Worm (Caenorhabditis elegans): ENCODE measurements around the gene Y49E10.4.

Gene Y49E10.4

ce11 chrIII:12411059-12411458 lies 27.4 kb upstream of the Y49E10.4 start:
- TF ChIP-seq Y56A3A.18 (GFP tag; IDR thresholded peaks at IDR 0.05) (no peak), ztf-26 (tag; optimal IDR thresholded peaks at IDR 0.05) (no peak), Y95B8A.8 (GFP tag; IDR thresholded peaks at IDR 0.05) (no peak), Y53F4B.3 (GFP tag; IDR thresholded peaks at IDR 0.05) (no peak), egrh-3 (GFP tag; IDR thresholded peaks at IDR 0.05) (no peak), ekl-4 (GFP tag; IDR thresholded peaks at IDR 0.05) (no peak), mes-4 (tag; optimal IDR thresholded peaks at IDR 0.05) (no peak), unc-62 (GFP tag; optimal IDR thresholded peaks at IDR 0.05) (no peak), K12H6.12 (tag; optimal IDR thresholded peaks at IDR 0.05) (no peak), hlh-26 (GFP tag; conservative IDR thresholded peaks at IDR 0.05) (no peak), dpl-1 (GFP tag; optimal IDR thresholded peaks at IDR 0.05) (no peak), cebp-2 (GFP tag; IDR thresholded peaks at IDR 0.05) (no peak), F57A8.1 (GFP tag; optimal IDR thresholded peaks at IDR 0.05) (no peak), lir-1 (GFP tag; conservative IDR thresholded peaks at IDR 0.05) (no peak), chd-7 (tag; optimal IDR thresholded peaks at IDR 0.05) (no peak), sptf-2 (GFP tag; optimal IDR thresholded peaks at IDR 0.05) (no peak), T07F8.4 (tag; optimal IDR thresholded peaks at IDR 0.05) (no peak)

- no peak for TF ChIP-seq hlh-26 (GFP tag; conservative IDR thresholded peaks at IDR 0.05)
- TF ChIP-seq lin-35 (GFP tag; optimal IDR thresholded peaks at IDR 0.05) = no peak
- no peak for TF ChIP-seq fkh-3 (tag; optimal IDR thresholded peaks at IDR 0.05)
- no peak for TF ChIP-seq F57C9.4 (tag; optimal IDR thresholded peaks at IDR 0.05)
- TF ChIP-seq let-607 (tag; optimal IDR thresholded peaks at IDR 0.05) = no peak
- TF ChIP-seq lin-26 (GFP tag; IDR thresholded peaks at IDR 0.05) = no peak
- TF ChIP-seq lin-40 (tag; optimal IDR thresholded peaks at IDR 0.05) = no peak
- no peak for TF ChIP-seq tbx-9 (tag; optimal IDR thresholded peaks at IDR 0.05; ENCODE audit: borderline replicate concordance)
- no peak for TF ChIP-seq madf-6 (GFP tag; IDR thresholded peaks at IDR 0.05)
- no peak for TF ChIP-seq madf-8 (GFP tag; conservative IDR thresholded peaks at IDR 0.05)
- no peak for TF ChIP-seq ztf-26 (tag; optimal IDR thresholded peaks at IDR 0.05)
- TF ChIP-seq nhr-80 (tag; optimal IDR thresholded peaks at IDR 0.05) = no peak
- no peak for TF ChIP-seq B0261.1 (tag; optimal IDR thresholded peaks at IDR 0.05)
- TF ChIP-seq hsf-1 (GFP tag; IDR thresholded peaks at IDR 0.05) = no peak
Measured at ce11 chrIII:12410304-12410703, 26.7 kb upstream of the Y49E10.4 start.

- TF ChIP-seq lsl-1 (GFP tag; optimal IDR thresholded peaks at IDR 0.05) (peak; percentile 41), ama-1 (optimal IDR thresholded peaks at IDR 0.05) (no peak), ama-1 (GFP tag; optimal IDR thresholded peaks at IDR 0.05) (no peak), B0019.2 (GFP tag; conservative IDR thresholded peaks at IDR 0.05) (no peak), nfya-2 (GFP tag; IDR thresholded peaks at IDR 0.05) (no peak), F57C9.4 (tag; optimal IDR thresholded peaks at IDR 0.05) (no peak), dox-1 (GFP tag; IDR thresholded peaks at IDR 0.05) (peak; percentile 54), C06A6.2 (GFP tag; conservative IDR thresholded peaks at IDR 0.05) (0 out of 2 replicates have a peak, but pooled peaks have one; percentile 18), egrh-3 (GFP tag; IDR thresholded peaks at IDR 0.05) (no peak), ztf-26 (tag; optimal IDR thresholded peaks at IDR 0.05) (peak; percentile 10), bed-2 (GFP tag; IDR thresholded peaks at IDR 0.05) (no peak), xnd-1 (tag; optimal IDR thresholded peaks at IDR 0.05) (no peak), nfya-1 (tag; optimal IDR thresholded peaks at IDR 0.05; ENCODE audit: borderline replicate concordance, insufficient read depth) (no peak), ceh-40 (GFP tag; IDR thresholded peaks at IDR 0.05) (no peak), F10E7.11 (tag; optimal IDR thresholded peaks at IDR 0.05) (no peak), cebp-1 (GFP tag; IDR thresholded peaks at IDR 0.05) (no peak), cebp-1 (tag; optimal IDR thresholded peaks at IDR 0.05) (peak; percentile 48), hsf-1 (GFP tag; IDR thresholded peaks at IDR 0.05) (no peak), ceh-100 (GFP tag; IDR thresholded peaks at IDR 0.05) (no peak), madf-3 (GFP tag; IDR thresholded peaks at IDR 0.05) (no peak), F49E8.2 (tag; optimal IDR thresholded peaks at IDR 0.05; ENCODE audit: insufficient read depth) (no peak), tlf-1 (GFP tag; optimal IDR thresholded peaks at IDR 0.05) (no peak), lin-40 (tag; optimal IDR thresholded peaks at IDR 0.05) (no peak), mes-4 (tag; optimal IDR thresholded peaks at IDR 0.05) (peak; percentile 5), him-1 (tag; optimal IDR thresholded peaks at IDR 0.05) (peak; percentile 15)
Measured at ce11 chrIII:12399709-12400108, 16.1 kb upstream of the Y49E10.4 start.
